Worm (Caenorhabditis elegans): ENCODE data around the gene F43G6.4.
"Not testable (repeated sequence)": the region's sequence is repeated elsewhere in the genome, so short reads cannot be mapped to it uniquely, and the experiment has no call there.

The F43G6.4 gene

DNA sequence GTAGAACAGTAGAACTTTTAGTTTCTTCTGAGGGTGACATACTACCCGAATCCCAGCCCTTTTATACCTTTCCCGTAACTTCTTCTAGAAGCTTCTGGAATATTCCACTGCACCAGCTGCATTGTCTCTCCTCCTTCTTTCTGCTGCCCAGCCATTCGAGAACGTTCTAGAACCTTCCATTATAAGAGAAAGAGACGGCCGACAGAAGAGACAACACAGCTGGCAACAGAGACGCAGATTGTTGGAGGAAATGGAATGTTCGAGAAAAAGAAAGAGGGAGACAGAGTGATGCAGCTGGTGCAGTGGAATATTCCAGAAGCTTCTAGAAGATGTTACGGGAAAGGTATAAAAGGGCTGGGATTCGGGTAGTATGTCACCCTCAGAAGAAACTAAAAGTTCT, 31.3 kb upstream of the F43G6.4 start, which contains the start of the genes F44E5.4 and F44E5.5 (continued):
- TF ChIP-seq arid-1 (GFP tag; conservative IDR thresholded peaks at IDR 0.05) (peak; percentile 98), zfp-3 (GFP tag; conservative IDR thresholded peaks at IDR 0.05) (peak; percentile 100), zip-11 (GFP tag; IDR thresholded peaks at IDR 0.05) (peak; percentile 95), Y105C5A.15 (GFP tag; IDR thresholded peaks at IDR 0.05) (peak; percentile 100), ctbp-1 (GFP tag; IDR thresholded peaks at IDR 0.05) (peak; percentile 100), F26F4.8 (GFP tag; conservative IDR thresholded peaks at IDR 0.05) (peak; percentile 83; the same call in 1 of the 2 replicates), nhr-42 (GFP tag; IDR thresholded peaks at IDR 0.05) (peak; percentile 97), hmg-1.1 (GFP tag; IDR thresholded peaks at IDR 0.05) (peak; percentile 99), dmd-8 (GFP tag; IDR thresholded peaks at IDR 0.05) (peak; percentile 91), set-16 (GFP tag; IDR thresholded peaks at IDR 0.05) (peak; percentile 99), lin-38 (GFP tag; IDR thresholded peaks at IDR 0.05) (peak; percentile 91), Y5F2A.4 (GFP tag; optimal IDR thresholded peaks at IDR 0.05) (peak; percentile 89), ceh-32 (tag; optimal IDR thresholded peaks at IDR 0.05; ENCODE audit: poor library complexity) (peak; percentile 42), daf-16 (GFP tag; optimal IDR thresholded peaks at IDR 0.05) (peak; percentile 39 to 97), daf-16 (tag; optimal IDR thresholded peaks at IDR 0.05) (peak; percentile 58), daf-8 (GFP tag; IDR thresholded peaks at IDR 0.05) (peak; percentile 100), F44E2.7 (GFP tag; IDR thresholded peaks at IDR 0.05) (peak; percentile 95), mxl-3 (GFP tag; optimal IDR thresholded peaks at IDR 0.05) (peak; percentile 87), nhr-111 (GFP tag; optimal IDR thresholded peaks at IDR 0.05) (peak; percentile 97), Y48G9A.11 (GFP tag; IDR thresholded peaks at IDR 0.05) (peak; percentile 95), Y75B8A.6 (GFP tag; IDR thresholded peaks at IDR 0.05) (peak; percentile 100), nhr-28 (tag; optimal IDR thresholded peaks at IDR 0.05) (peak; percentile 65), spr-1 (tag; optimal IDR thresholded peaks at IDR 0.05) (peak; percentile 89), T20F7.1 (GFP tag; optimal IDR thresholded peaks at IDR 0.05) (peak; percentile 81), zfp-2 (tag; optimal IDR thresholded peaks at IDR 0.05) (peak; percentile 51), php-3 (GFP tag; IDR thresholded peaks at IDR 0.05) (peak; percentile 100), zip-2 (tag; optimal IDR thresholded peaks at IDR 0.05) (peak; percentile 81), egl-43 (GFP tag; IDR thresholded peaks at IDR 0.05) (peak; percentile 100), gei-8 (GFP tag; optimal IDR thresholded peaks at IDR 0.05) (peak; percentile 96), jun-1 (tag; optimal IDR thresholded peaks at IDR 0.05) (peak; percentile 84), dmd-6 (GFP tag; IDR thresholded peaks at IDR 0.05) (peak; percentile 99), ceh-44 (GFP tag; IDR thresholded peaks at IDR 0.05) (peak; percentile 95), nhr-6 (tag; optimal IDR thresholded peaks at IDR 0.05) (peak; percentile 3), nhr-77 (tag; optimal IDR thresholded peaks at IDR 0.05) (peak; percentile 40), lir-3 (tag; optimal IDR thresholded peaks at IDR 0.05) (peak; percentile 63), vab-7 (GFP tag; IDR thresholded peaks at IDR 0.05) (peak; percentile 98), saeg-2 (GFP tag; IDR thresholded peaks at IDR 0.05) (peak; percentile 100), tra-1 (GFP tag; IDR thresholded peaks at IDR 0.05) (peak; percentile 100), dmd-9 (GFP tag; IDR thresholded peaks at IDR 0.05) (peak; percentile 98), nhr-102 (tag; optimal IDR thresholded peaks at IDR 0.05) (peak; percentile 93), pha-4 (GFP tag; IDR thresholded peaks at IDR 0.05) (peak; percentile 99), lin-29 (GFP tag; IDR thresholded peaks at IDR 0.05) (peak; percentile 100), lin-1 (GFP tag; IDR thresholded peaks at IDR 0.05) (peak; percentile 99), ceh-20 (GFP tag; IDR thresholded peaks at IDR 0.05) (peak; percentile 100), daf-19 (GFP tag; conservative IDR thresholded peaks at IDR 0.05) (peak; percentile 100), madf-9 (GFP tag; conservative IDR thresholded peaks at IDR 0.05) (peak; percentile 96), nhr-25 (tag; optimal IDR thresholded peaks at IDR 0.05; ENCODE audit: borderline replicate concordance, insufficient read depth) (peak; percentile 68), mes-2 (tag; optimal IDR thresholded peaks at IDR 0.05; ENCODE audit: poor library complexity, severe bottlenecking) (peak; percentile 75), unc-62 (GFP tag; optimal IDR thresholded peaks at IDR 0.05 in 1 of 2) (peak in 1 of 2 experiments; percentile 96)
- TF ChIP-seq pha-4, unc-62 (tag; optimal IDR thresholded peaks at IDR 0.05): not testable (repeated sequence)
